Worm (Caenorhabditis elegans) whole organism, midembryonic: ENCODE data around the gene D1054.19.

Experiments
- T22C8.4 ChIP-seq: fragments of 200-800 bp; sonication (Bioruptor generic); IDR thresholded peaks from 2 replicates; pipeline ENCODE4 v1.3.6; 2022; ENCODE audit warnings: missing genetic modification characterization, missing compliant biosample characterization
- cog-1 ChIP-seq: sonication (generic microtip); optimal IDR thresholded peaks from 2 replicates; lab custom pipeline; 2016; ENCODE audit warnings: missing genetic modification characterization, missing compliant biosample characterization
- flt-1 ChIP-seq: fragments of 200-800 bp; sonication (Bioruptor generic); IDR thresholded peaks from 2 replicates; pipeline ENCODE4 v1.3.6; 2022; ENCODE audit warnings: missing genetic modification characterization, missing compliant biosample characterization
- med-1 ChIP-seq: sonication (generic microtip); optimal IDR thresholded peaks from 2 replicates; lab custom pipeline; 2017; ENCODE audit warnings: missing genetic modification characterization, mild to moderate bottlenecking, missing compliant biosample characterization, antibody characterized with exemption, missing genetic modification reagents; ENCODE audit not compliant: insufficient read depth
- ref-1 ChIP-seq: fragments of 200-800 bp; sonication (Bioruptor generic); conservative IDR thresholded peaks from 2 replicates; pipeline ENCODE4 v1.3.6; 2022; ENCODE audit warnings: missing genetic modification reagents, missing genetic modification characterization, missing compliant biosample characterization

DNA sequence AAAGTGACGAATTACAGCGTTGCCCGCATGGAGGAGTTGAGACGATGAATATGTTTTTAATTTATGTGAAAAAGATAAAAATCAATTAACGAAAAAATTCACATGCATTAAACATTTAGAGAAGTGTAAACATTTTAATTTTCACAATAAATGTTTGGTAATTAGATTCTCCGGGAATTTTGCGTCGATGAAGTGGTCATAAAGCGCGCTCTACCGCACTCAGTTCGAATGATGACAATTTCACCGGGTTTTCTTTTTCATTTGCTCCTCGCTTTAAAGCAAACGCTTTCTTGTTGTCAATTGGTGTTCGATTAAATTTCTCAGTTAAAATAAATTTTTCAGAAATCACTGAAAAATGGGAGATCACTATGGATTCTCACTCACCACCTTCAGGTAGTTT, 25.6 kb upstream of the D1054.19 start, which contains the start of the genes D1054.1 and pas-2:
- TF ChIP-seq med-1 = no peak
- TF ChIP-seq flt-1 (GFP tag; lab: Robert Waterston, UW) = no peak
- TF ChIP-seq T22C8.4 (GFP tag; lab: Robert Waterston, UW) = no peak
- no peak for TF ChIP-seq cog-1
- TF ChIP-seq ref-1 = no peak
